Worm (Caenorhabditis elegans): ENCODE measurements around the gene Y73C8B.1.

Y73C8B.1 gene

DNA sequence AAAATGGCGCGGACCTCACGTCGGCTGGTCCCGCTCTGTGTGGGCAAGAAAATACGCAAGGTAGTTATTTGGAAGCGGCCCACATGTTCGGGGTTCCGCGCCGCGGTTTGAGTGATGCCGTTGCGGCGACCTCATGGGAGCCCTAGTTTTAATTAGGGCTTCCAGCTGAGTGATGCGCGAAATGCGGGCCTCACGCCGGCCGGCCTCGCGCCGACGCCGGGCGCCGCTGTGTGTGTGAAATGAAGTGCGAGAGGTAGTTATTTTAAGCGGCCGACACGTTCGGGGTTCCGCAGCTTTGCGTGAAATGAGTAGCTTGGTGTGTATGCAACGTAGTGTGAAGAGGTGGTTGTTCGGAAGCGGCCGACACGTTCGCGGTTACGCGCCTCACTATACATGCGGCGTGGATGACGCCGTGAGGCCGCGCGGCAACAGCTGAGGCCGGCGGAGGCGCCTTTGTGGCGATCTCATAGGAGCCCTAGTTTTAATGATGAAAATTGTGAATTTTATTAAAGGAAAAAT lies 46.7 kb downstream of the Y73C8B.1 start:
- no peak for TF ChIP-seq ets-5 (GFP tag; IDR thresholded peaks at IDR 0.05)

DNA sequence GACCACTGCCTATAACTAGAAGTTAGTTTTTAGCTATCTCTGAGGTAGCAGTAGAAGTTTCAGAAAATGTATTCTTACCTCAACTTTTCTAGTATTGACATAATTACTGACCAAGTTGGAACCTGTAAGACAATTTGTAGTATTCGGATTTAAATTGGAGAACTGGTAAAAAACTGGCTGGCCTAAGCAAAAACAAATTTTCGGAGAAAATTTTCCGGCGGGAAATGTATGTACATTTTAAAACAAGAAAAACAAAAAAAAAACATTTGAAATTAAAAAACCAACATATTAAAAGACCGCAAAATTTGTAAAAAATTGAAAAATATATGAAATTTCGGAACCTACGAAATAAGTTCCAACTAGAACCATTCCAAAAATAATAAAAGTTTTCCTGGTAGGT lies 49.8 kb downstream of the Y73C8B.1 start, which contains the start of gene srab-11:
Gene srab-11 (minus strand): TSS at position 101 of the 400 bp plus-strand sequence.
- no peak for TF ChIP-seq unc-62 (GFP tag; optimal IDR thresholded peaks at IDR 0.05)
- no peak for TF ChIP-seq efl-3 (GFP tag; optimal IDR thresholded peaks at IDR 0.05)
- no peak for TF ChIP-seq sptf-1 (tag; optimal IDR thresholded peaks at IDR 0.05)
- TF ChIP-seq nhr-11 (tag; optimal IDR thresholded peaks at IDR 0.05) = no peak
- TF ChIP-seq elt-3 (tag; optimal IDR thresholded peaks at IDR 0.05) = no peak
- no peak for TF ChIP-seq unc-130 (tag; optimal IDR thresholded peaks at IDR 0.05)
- no peak for TF ChIP-seq nhr-76 (tag; optimal IDR thresholded peaks at IDR 0.05)
- no peak for TF ChIP-seq fkh-4 (tag; optimal IDR thresholded peaks at IDR 0.05; ENCODE audit: borderline replicate concordance)
